Worm (Caenorhabditis elegans): Measurements from ENCODE around the gene cux-7.

- TF ChIP-seq mdl-1 (tag; optimal IDR thresholded peaks at IDR 0.05), result no peak
- TF ChIP-seq sem-4 (tag; optimal IDR thresholded peaks at IDR 0.05), result no peak
- no peak for TF ChIP-seq ztf-11 (tag; optimal IDR thresholded peaks at IDR 0.05)
- TF ChIP-seq nhr-25 (tag; optimal IDR thresholded peaks at IDR 0.05), result no peak
- TF ChIP-seq dmd-4 (tag; optimal IDR thresholded peaks at IDR 0.05), result no peak
- TF ChIP-seq mab-5 (tag; optimal IDR thresholded peaks at IDR 0.05), result peak; percentile 54
- TF ChIP-seq unc-62 (GFP tag; optimal IDR thresholded peaks at IDR 0.05), result no peak
- TF ChIP-seq nhr-237 (tag; optimal IDR thresholded peaks at IDR 0.05), result no peak
- TF ChIP-seq ama-1 (optimal IDR thresholded peaks at IDR 0.05), result no peak
- TF ChIP-seq ceh-82 (tag; optimal IDR thresholded peaks at IDR 0.05), result no peak
- no peak for TF ChIP-seq lin-39 (tag; optimal IDR thresholded peaks at IDR 0.05)
- no peak for TF ChIP-seq nhr-11 (tag; optimal IDR thresholded peaks at IDR 0.05)
- no peak for TF ChIP-seq elt-1 (tag; optimal IDR thresholded peaks at IDR 0.05)
Measured at ce11 chrIII:7535347-7535746, 14.7 kb upstream of the cux-7 start.

Measured in whole organism, L2 larva.